Worm (Caenorhabditis elegans) whole organism, mixed stage, embryonic: ENCODE data around the gene marg-1.

Experiments used
- ceh-39 ChIP-seq: fragments of 150-350 bp; optimal IDR thresholded peaks from 2 replicates; lab custom pipeline; 2014; ENCODE audit warnings: missing biosample characterization, missing genetic modification characterization
- mab-5 ChIP-seq: fragments of 150-350 bp; optimal IDR thresholded peaks from 2 replicates; lab custom pipeline; 2014; ENCODE audit warnings: missing biosample characterization, missing genetic modification characterization
- mls-2 ChIP-seq: sonication (generic microtip); optimal IDR thresholded peaks from 2 replicates; lab custom pipeline; 2016; ENCODE audit warnings: mild to moderate bottlenecking, missing genetic modification characterization, moderate library complexity, missing compliant biosample characterization
- nhr-12 ChIP-seq: fragments of 150-350 bp; optimal IDR thresholded peaks from 2 replicates; lab custom pipeline; 2014; ENCODE audit warnings: missing biosample characterization, missing genetic modification characterization

DNA sequence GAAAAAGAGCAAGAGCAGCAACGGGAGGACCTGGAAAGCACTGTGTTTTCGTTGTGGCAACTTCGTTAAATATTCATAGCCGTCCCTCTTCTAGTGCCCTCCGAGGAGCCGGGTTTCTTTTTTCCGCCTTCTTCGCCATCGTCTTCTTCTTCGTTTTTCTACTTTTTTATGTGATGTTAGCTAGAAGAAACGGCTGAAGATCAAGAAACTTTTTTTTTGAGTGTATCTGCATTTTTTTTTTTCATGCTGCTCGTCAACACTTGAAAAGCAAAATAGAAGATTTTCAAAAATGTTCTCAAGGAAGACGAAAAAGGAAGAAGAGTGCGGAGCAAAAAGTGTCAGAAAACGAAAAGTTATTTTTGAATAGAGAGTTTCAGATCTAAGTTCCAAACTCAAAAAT, 46.4 kb upstream of the marg-1 start:
- TF ChIP-seq ceh-39 (tag; lab: Kevin White, UChicago) = no peak
- no peak for TF ChIP-seq mls-2 (tag; lab: Kevin White, UChicago)
- no peak for TF ChIP-seq nhr-12 (tag; lab: Kevin White, UChicago)
- TF ChIP-seq mab-5 (tag; lab: Kevin White, UChicago) = no peak
